Worm (Caenorhabditis elegans) whole organism, L4/young adult: ENCODE measurements around the gene lgc-21.

ENCODE experiments used
- W03F9.2 ChIP-seq: fragments of 150-350 bp; optimal IDR thresholded peaks from 2 replicates; lab custom pipeline; 2014; ENCODE audit warnings: missing biosample characterization, missing genetic modification characterization
- dao-5 ChIP-seq: sonication (generic microtip); optimal IDR thresholded peaks from 2 replicates; lab custom pipeline; 2016; ENCODE audit warnings: missing genotype, missing genetic modification characterization, moderate library complexity, missing compliant biosample characterization
- him-1 ChIP-seq: sonication (generic microtip); optimal IDR thresholded peaks from 2 replicates; lab custom pipeline; 2016; ENCODE audit warnings: missing genotype, missing genetic modification reagents, missing genetic modification characterization, missing compliant biosample characterization

DNA sequence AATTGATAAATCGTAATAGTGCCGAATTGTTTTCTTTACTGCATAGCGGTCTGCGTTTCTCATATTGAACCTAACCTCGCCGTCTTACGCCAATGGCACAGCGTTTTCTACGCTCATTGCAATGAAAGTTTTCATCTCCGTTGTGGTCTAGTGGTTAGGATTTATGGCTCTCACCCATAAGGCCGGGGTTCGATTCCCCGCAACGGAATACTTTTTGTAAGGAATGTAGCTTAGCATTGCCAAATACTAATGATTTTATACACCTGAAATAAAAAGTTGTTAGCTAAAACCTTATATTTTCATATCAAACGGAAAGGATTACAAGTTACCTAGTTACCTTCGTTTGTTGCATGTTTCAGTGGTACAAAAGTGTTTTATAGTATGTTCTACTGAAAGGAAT, 52.0 kb downstream of the lgc-21 start:
- peak; percentile 95 for TF ChIP-seq him-1 (tag; lab: Kevin White, UChicago)
- TF ChIP-seq W03F9.2 (tag; lab: Kevin White, UChicago) = peak; percentile 59
- TF ChIP-seq dao-5 (tag; lab: Kevin White, UChicago) = peak; percentile 73
